Fruit fly (Drosophila melanogaster): ENCODE results near the gene NetA.

The NetA gene

dm6 chrX:14634696-14635095 is 19.0 kb downstream of the NetA start (continued):
- TF ChIP-seq CG10366 (GFP tag; IDR thresholded peaks at IDR 0.05) (peak; percentile 51; the same call in 1 of the 2 replicates), CG17802 (tag; optimal IDR thresholded peaks at IDR 0.05) (no peak), BtbVII (GFP tag; optimal IDR thresholded peaks at IDR 0.05) (no peak), CG15073 (GFP tag; optimal IDR thresholded peaks at IDR 0.05) (no peak), CG3726 (GFP tag; IDR thresholded peaks at IDR 0.05) (no peak), tin (GFP tag; optimal IDR thresholded peaks at IDR 0.05) (peak; percentile 38), CG6272 (GFP tag; IDR thresholded peaks at IDR 0.05) (no peak), Gug (GFP tag; IDR thresholded peaks at IDR 0.05) (no peak), Awh (GFP tag; IDR thresholded peaks at IDR 0.05) (0 out of 2 replicates have a peak, but pooled peaks have one; percentile 37), Xrp1 (GFP tag; IDR thresholded peaks at IDR 0.05) (peak; percentile 53), dysf (GFP tag; IDR thresholded peaks at IDR 0.05) (peak; percentile 55), CG6683 (GFP tag; optimal IDR thresholded peaks at IDR 0.05) (no peak), CG18599 (GFP tag; optimal IDR thresholded peaks at IDR 0.05) (peak; percentile 22), lilli (GFP tag; optimal IDR thresholded peaks at IDR 0.05) (no peak), hkb (optimal IDR thresholded peaks at IDR 0.05) (no peak), hkb (GFP tag; IDR thresholded peaks at IDR 0.05) (peak; percentile 45; the same call in 1 of the 2 replicates), CG17359 (tag; optimal IDR thresholded peaks at IDR 0.05) (peak; percentile 64), CG2678 (tag; optimal IDR thresholded peaks at IDR 0.05) (peak; percentile 67), ken (GFP tag; IDR thresholded peaks at IDR 0.05) (0 out of 3 replicates have a peak, but pooled peaks have one; percentile 51), CG9215 (GFP tag; IDR thresholded peaks at IDR 0.05) (no peak), ewg (GFP tag; optimal IDR thresholded peaks at IDR 0.05) (no peak), H2.0 (GFP tag; IDR thresholded peaks at IDR 0.05) (peak; percentile 64), CG3995 (GFP tag; optimal IDR thresholded peaks at IDR 0.05) (no peak), fu2 (GFP tag; optimal IDR thresholded peaks at IDR 0.05) (no peak), nerfin-2 (GFP tag; IDR thresholded peaks at IDR 0.05; ENCODE audit: partially characterized antibody) (no peak), CG15601 (tag; optimal IDR thresholded peaks at IDR 0.05) (peak; percentile 55), CG16863 (GFP tag; optimal IDR thresholded peaks at IDR 0.05) (no peak), trem (tag; optimal IDR thresholded peaks at IDR 0.05) (peak; percentile 7), CG2712 (tag; optimal IDR thresholded peaks at IDR 0.05) (peak; percentile 62), CG13296 (GFP tag; optimal IDR thresholded peaks at IDR 0.05) (peak; percentile 2), CG2889 (GFP tag; IDR thresholded peaks at IDR 0.05) (no peak), CG1602 (GFP tag; optimal IDR thresholded peaks at IDR 0.05) (peak; percentile 37), Lim3 (GFP tag; IDR thresholded peaks at IDR 0.05) (no peak), ara (GFP tag; IDR thresholded peaks at IDR 0.05) (no peak), CG9437 (GFP tag; optimal IDR thresholded peaks at IDR 0.05) (peak; percentile 14), fd96Cb (tag; optimal IDR thresholded peaks at IDR 0.05) (peak; percentile 58), CG14014 (GFP tag; IDR thresholded peaks at IDR 0.05) (peak; percentile 20; the same call in 1 of the 2 replicates), ci (GFP tag; IDR thresholded peaks at IDR 0.05) (peak; percentile 78), C15 (GFP tag; IDR thresholded peaks at IDR 0.05) (no peak), ranshi (GFP tag; IDR thresholded peaks at IDR 0.05) (no peak; the same call in 1 of the 2 replicates), zfh1 (GFP tag; IDR thresholded peaks at IDR 0.05) (peak; percentile 5; the same call in 1 of the 3 replicates), grau (tag; optimal IDR thresholded peaks at IDR 0.05) (peak; percentile 62), sob (GFP tag; IDR thresholded peaks at IDR 0.05) (no peak), CG12391 (tag; optimal IDR thresholded peaks at IDR 0.05) (peak; percentile 57), Hsf (GFP tag; optimal IDR thresholded peaks at IDR 0.05) (peak; percentile 37), chn (GFP tag; optimal IDR thresholded peaks at IDR 0.05) (no peak), pum (GFP tag; optimal IDR thresholded peaks at IDR 0.05) (no peak)
